ENCODE assay signal across 1 fruit fly cellular context in genomic region chr2L:6797408-6797807, dm6.
TF ChIP-seq lines count a peak whose summit lies in the region.

No protein-coding gene starts in this region.

TF ChIP-seq in whole organism, embryonic, 481 proteins besides CTCF, POLR2A, EP300 and RAD21 (continued from another document and continues in another):
- TF ChIP-seq CG17612 (GFP tag; IDR thresholded peaks at IDR 0.05; lab: Robert Waterston, UW): peak; percentile 30; the same call in 1 of the 2 replicates
- peak; percentile 30 for TF ChIP-seq CG12391 (tag; optimal IDR thresholded peaks at IDR 0.05; lab: Kevin White, UChicago)
- no peak for TF ChIP-seq tap (tag; optimal IDR thresholded peaks at IDR 0.05; lab: Kevin White, UChicago)
- no peak for TF ChIP-seq Nf-YB (GFP tag; optimal IDR thresholded peaks at IDR 0.05; lab: Kevin White, UChicago)
- no peak for TF ChIP-seq CG8359 (GFP tag; optimal IDR thresholded peaks at IDR 0.05; lab: Kevin White, UChicago; ENCODE audit: borderline replicate concordance)
- no peak for TF ChIP-seq Ets65A (GFP tag; lab: Kevin White, UChicago)
- no peak for TF ChIP-seq gcm (GFP tag; optimal IDR thresholded peaks at IDR 0.05; lab: Kevin White, UChicago)
- no peak for TF ChIP-seq Kr (GFP tag; optimal IDR thresholded peaks at IDR 0.05; lab: Kevin White, UChicago)
- TF ChIP-seq E2f2 (GFP tag; IDR thresholded peaks at IDR 0.05; lab: Robert Waterston, UW): peak; percentile 96
- peak; percentile 67 for TF ChIP-seq HmgZ (tag; optimal IDR thresholded peaks at IDR 0.05; lab: Kevin White, UChicago)
- TF ChIP-seq maf-S (GFP tag; optimal IDR thresholded peaks at IDR 0.05; lab: Kevin White, UChicago): peak; percentile 40
- peak; percentile 43; the same call in 1 of the 2 replicates for TF ChIP-seq bbx (GFP tag; IDR thresholded peaks at IDR 0.05; lab: Robert Waterston, UW; ENCODE audit: partially characterized antibody)
- peak; percentile 19 for TF ChIP-seq Meics (GFP tag; optimal IDR thresholded peaks at IDR 0.05; lab: Kevin White, UChicago)
- TF ChIP-seq CG17568 (GFP tag; optimal IDR thresholded peaks at IDR 0.05; lab: Kevin White, UChicago): peak; percentile 1
- peak; percentile 27 for TF ChIP-seq mam (GFP tag; optimal IDR thresholded peaks at IDR 0.05; lab: Kevin White, UChicago)
- TF ChIP-seq Max (GFP tag; optimal IDR thresholded peaks at IDR 0.05; lab: Kevin White, UChicago): peak; percentile 27
- peak; percentile 47 for TF ChIP-seq CG11247 (GFP tag; IDR thresholded peaks at IDR 0.05; lab: Robert Waterston, UW)
- no peak for TF ChIP-seq BtbVII (GFP tag; optimal IDR thresholded peaks at IDR 0.05; lab: Kevin White, UChicago)
- TF ChIP-seq CG8765 (GFP tag; IDR thresholded peaks at IDR 0.05; lab: Robert Waterston, UW): no peak
- TF ChIP-seq Ets97D (GFP tag; optimal IDR thresholded peaks at IDR 0.05; lab: Kevin White, UChicago): peak; percentile 50
- no peak for TF ChIP-seq sd (tag; optimal IDR thresholded peaks at IDR 0.05; lab: Kevin White, UChicago)
- no peak for TF ChIP-seq CG15269 (tag; optimal IDR thresholded peaks at IDR 0.05; lab: Kevin White, UChicago)
- no peak for TF ChIP-seq Atf-2 (GFP tag; optimal IDR thresholded peaks at IDR 0.05; lab: Kevin White, UChicago)
- no peak for TF ChIP-seq Fer2 (tag; optimal IDR thresholded peaks at IDR 0.05; lab: Kevin White, UChicago)
- TF ChIP-seq CG10565 (GFP tag; optimal IDR thresholded peaks at IDR 0.05; lab: Kevin White, UChicago): no peak
- TF ChIP-seq CG30020 (tag; optimal IDR thresholded peaks at IDR 0.05; lab: Kevin White, UChicago): no peak
- TF ChIP-seq Camta (GFP tag; optimal IDR thresholded peaks at IDR 0.05; lab: Kevin White, UChicago): peak; percentile 27
- TF ChIP-seq CoRest (tag; optimal IDR thresholded peaks at IDR 0.05; lab: Kevin White, UChicago): peak; percentile 65
- TF ChIP-seq prd (optimal IDR thresholded peaks at IDR 0.05; lab: Kevin White, UChicago): no peak
- TF ChIP-seq prd (GFP tag; IDR thresholded peaks at IDR 0.05; lab: Robert Waterston, UW): peak; percentile 35; the same call in 1 of the 3 replicates
- peak; percentile 66 for TF ChIP-seq trem (tag; optimal IDR thresholded peaks at IDR 0.05; lab: Kevin White, UChicago)
- no peak for TF ChIP-seq CG11093 (GFP tag; IDR thresholded peaks at IDR 0.05; lab: Robert Waterston, UW)
- TF ChIP-seq nmo (GFP tag; optimal IDR thresholded peaks at IDR 0.05; lab: Kevin White, UChicago): peak; percentile 63
- TF ChIP-seq pzg (GFP tag; optimal IDR thresholded peaks at IDR 0.05; lab: Kevin White, UChicago): peak; percentile 64
- no peak for TF ChIP-seq Usf (GFP tag; optimal IDR thresholded peaks at IDR 0.05; lab: Kevin White, UChicago)
- TF ChIP-seq MBD-R2 (GFP tag; IDR thresholded peaks at IDR 0.05; lab: Robert Waterston, UW): 0 out of 2 replicates have a peak, but pooled peaks have one; percentile 7
- TF ChIP-seq CG18764 (GFP tag; optimal IDR thresholded peaks at IDR 0.05; lab: Kevin White, UChicago): peak; percentile 19
- TF ChIP-seq HLH54F (GFP tag; optimal IDR thresholded peaks at IDR 0.05; lab: Kevin White, UChicago): peak; percentile 9
- no peak for TF ChIP-seq CG7372 (GFP tag; IDR thresholded peaks at IDR 0.05; lab: Robert Waterston, UW)
- TF ChIP-seq sob (GFP tag; IDR thresholded peaks at IDR 0.05; lab: Robert Waterston, UW): peak; percentile 52; the same call in 1 of the 2 replicates
- peak; percentile 43 for TF ChIP-seq disco-r (GFP tag; optimal IDR thresholded peaks at IDR 0.05; lab: Kevin White, UChicago)
- peak; percentile 43 for TF ChIP-seq CG4424 (GFP tag; optimal IDR thresholded peaks at IDR 0.05; lab: Kevin White, UChicago)
- TF ChIP-seq repo (GFP tag; optimal IDR thresholded peaks at IDR 0.05; lab: Kevin White, UChicago): no peak
- TF ChIP-seq Rfx (GFP tag; IDR thresholded peaks at IDR 0.05; lab: Robert Waterston, UW): peak; percentile 69
- TF ChIP-seq Neu2 (GFP tag; optimal IDR thresholded peaks at IDR 0.05; lab: Kevin White, UChicago; ENCODE audit: borderline replicate concordance): no peak
- peak; percentile 47 for TF ChIP-seq NC2β (GFP tag; optimal IDR thresholded peaks at IDR 0.05; lab: Kevin White, UChicago)
- no peak for TF ChIP-seq dan (GFP tag; IDR thresholded peaks at IDR 0.05; lab: Robert Waterston, UW)
- TF ChIP-seq ttk (GFP tag; IDR thresholded peaks at IDR 0.05; lab: Robert Waterston, UW): no peak
- peak; percentile 67; the same call in 1 of the 3 replicates for TF ChIP-seq Opbp (GFP tag; IDR thresholded peaks at IDR 0.05; lab: Robert Waterston, UW; ENCODE audit: partially characterized antibody)
- 0 out of 3 replicates have a peak, but pooled peaks have one; percentile 15 for TF ChIP-seq row (GFP tag; IDR thresholded peaks at IDR 0.05; lab: Robert Waterston, UW)
- peak; percentile 41; the same call in 1 of the 3 replicates for TF ChIP-seq CG16813 (GFP tag; IDR thresholded peaks at IDR 0.05; lab: Robert Waterston, UW; ENCODE audit: partially characterized antibody)
- peak; percentile 56 for TF ChIP-seq CG14710 (tag; optimal IDR thresholded peaks at IDR 0.05; lab: Kevin White, UChicago)
- no peak for TF ChIP-seq nerfin-1 (tag; optimal IDR thresholded peaks at IDR 0.05; lab: Kevin White, UChicago)
- peak; percentile 47 for TF ChIP-seq Sox102F (GFP tag; optimal IDR thresholded peaks at IDR 0.05; lab: Kevin White, UChicago)
- TF ChIP-seq Sry-δ (GFP tag; optimal IDR thresholded peaks at IDR 0.05; lab: Kevin White, UChicago): peak; percentile 53
- no peak for TF ChIP-seq CG14860 (GFP tag; IDR thresholded peaks at IDR 0.05; lab: Robert Waterston, UW; ENCODE audit: partially characterized antibody)
- peak; percentile 20; the same call in 1 of the 2 replicates for TF ChIP-seq CG10366 (GFP tag; IDR thresholded peaks at IDR 0.05; lab: Robert Waterston, UW)
- TF ChIP-seq Scr (GFP tag; IDR thresholded peaks at IDR 0.05; lab: Robert Waterston, UW; ENCODE audit: partially characterized antibody): peak; percentile 41; the same call in 1 of the 2 replicates
- TF ChIP-seq Mad (GFP tag; optimal IDR thresholded peaks at IDR 0.05; lab: Kevin White, UChicago): peak; percentile 39
- TF ChIP-seq amos (GFP tag; IDR thresholded peaks at IDR 0.05; lab: Robert Waterston, UW; ENCODE audit: partially characterized antibody): peak; percentile 60; the same call in 1 of the 2 replicates
- no peak for TF ChIP-seq CG17186 (GFP tag; optimal IDR thresholded peaks at IDR 0.05; lab: Kevin White, UChicago)
- peak; percentile 92 for TF ChIP-seq CG11560 (tag; IDR thresholded peaks at IDR 0.05; lab: Robert Waterston, UW)
- no peak; the same call in 2 of the 3 replicates for TF ChIP-seq B-H1 (GFP tag; IDR thresholded peaks at IDR 0.05; lab: Robert Waterston, UW)
- TF ChIP-seq insv (GFP tag; optimal IDR thresholded peaks at IDR 0.05; lab: Kevin White, UChicago): peak in 1 of 2 experiments; percentile 51
- peak; percentile 49 for TF ChIP-seq sug (tag; optimal IDR thresholded peaks at IDR 0.05; lab: Kevin White, UChicago)
- TF ChIP-seq CG1529 (GFP tag; optimal IDR thresholded peaks at IDR 0.05; lab: Kevin White, UChicago): no peak
- TF ChIP-seq ato (GFP tag; IDR thresholded peaks at IDR 0.05; lab: Robert Waterston, UW; ENCODE audit: partially characterized antibody): peak; percentile 61; the same call in 1 of the 2 replicates
- TF ChIP-seq CG9797 (GFP tag; optimal IDR thresholded peaks at IDR 0.05; lab: Kevin White, UChicago): peak; percentile 26
- peak; percentile 87 for TF ChIP-seq Dref (GFP tag; IDR thresholded peaks at IDR 0.05; lab: Robert Waterston, UW)
- TF ChIP-seq GATAe (GFP tag; conservative IDR thresholded peaks at IDR 0.05; lab: Robert Waterston, UW): no peak
- TF ChIP-seq CG6175 (GFP tag; IDR thresholded peaks at IDR 0.05; lab: Robert Waterston, UW): no peak
- TF ChIP-seq CG3847 (GFP tag; IDR thresholded peaks at IDR 0.05; lab: Robert Waterston, UW): peak; percentile 55
- TF ChIP-seq CG1792 (GFP tag; optimal IDR thresholded peaks at IDR 0.05; lab: Kevin White, UChicago): no peak
- TF ChIP-seq vfl (GFP tag; optimal IDR thresholded peaks at IDR 0.05; lab: Kevin White, UChicago): no peak
- peak; percentile 61 for TF ChIP-seq CG9932 (GFP tag; IDR thresholded peaks at IDR 0.05; lab: Robert Waterston, UW)
- no peak for TF ChIP-seq gsb (GFP tag; IDR thresholded peaks at IDR 0.05; lab: Robert Waterston, UW)
- peak; percentile 44 for TF ChIP-seq CG9817 (tag; optimal IDR thresholded peaks at IDR 0.05; lab: Kevin White, UChicago)
- TF ChIP-seq grn (GFP tag; optimal IDR thresholded peaks at IDR 0.05; lab: Kevin White, UChicago): no peak
- TF ChIP-seq CG12236 (GFP tag; optimal IDR thresholded peaks at IDR 0.05; lab: Kevin White, UChicago): no peak
- no peak for TF ChIP-seq CG8478 (optimal IDR thresholded peaks at IDR 0.05; lab: Kevin White, UChicago)
- no peak for TF ChIP-seq sim (GFP tag; IDR thresholded peaks at IDR 0.05; lab: Robert Waterston, UW)
- peak; percentile 22; the same call in 1 of the 3 replicates for TF ChIP-seq Aef1 (GFP tag; IDR thresholded peaks at IDR 0.05; lab: Robert Waterston, UW)
- no peak for TF ChIP-seq org-1 (GFP tag; optimal IDR thresholded peaks at IDR 0.05; lab: Kevin White, UChicago)
- TF ChIP-seq caup (GFP tag; optimal IDR thresholded peaks at IDR 0.05; lab: Kevin White, UChicago; ENCODE audit: severe bottlenecking): peak; percentile 25
- peak in 1 of 2 experiments; percentile 68 for TF ChIP-seq chif (GFP tag; optimal IDR thresholded peaks at IDR 0.05; lab: Kevin White, UChicago)
- TF ChIP-seq ase (GFP tag; IDR thresholded peaks at IDR 0.05; lab: Robert Waterston, UW): peak; percentile 52; the same call in 1 of the 3 replicates
- TF ChIP-seq Dbx (GFP tag; IDR thresholded peaks at IDR 0.05; lab: Robert Waterston, UW): peak; percentile 55; the same call in 1 of the 3 replicates
- peak; percentile 52 for TF ChIP-seq cad (GFP tag; optimal IDR thresholded peaks at IDR 0.05; lab: Kevin White, UChicago)
- TF ChIP-seq z (GFP tag; IDR thresholded peaks at IDR 0.05; lab: Robert Waterston, UW): no peak
- peak; percentile 36 for TF ChIP-seq gem (tag; optimal IDR thresholded peaks at IDR 0.05; lab: Kevin White, UChicago)
- no peak for TF ChIP-seq CG34376 (GFP tag; optimal IDR thresholded peaks at IDR 0.05; lab: Kevin White, UChicago)
- TF ChIP-seq unpg (GFP tag; optimal IDR thresholded peaks at IDR 0.05; lab: Kevin White, UChicago): peak; percentile 9
- no peak for TF ChIP-seq Eip74EF (GFP tag; optimal IDR thresholded peaks at IDR 0.05; lab: Kevin White, UChicago)
- peak; percentile 50 for TF ChIP-seq CG4360 (GFP tag; IDR thresholded peaks at IDR 0.05; lab: Robert Waterston, UW)
- no peak for TF ChIP-seq CG5953 (GFP tag; IDR thresholded peaks at IDR 0.05; lab: Robert Waterston, UW)
- no peak for TF ChIP-seq kni (GFP tag; optimal IDR thresholded peaks at IDR 0.05; lab: Kevin White, UChicago)
- TF ChIP-seq br (optimal IDR thresholded peaks at IDR 0.05; lab: Kevin White, UChicago): no peak
- peak; percentile 30 for TF ChIP-seq bab2 (GFP tag; optimal IDR thresholded peaks at IDR 0.05; lab: Kevin White, UChicago)
- peak; percentile 23 for TF ChIP-seq Abd-B (GFP tag; optimal IDR thresholded peaks at IDR 0.05; lab: Kevin White, UChicago)
- TF ChIP-seq stc (GFP tag; IDR thresholded peaks at IDR 0.05; lab: Robert Waterston, UW): no peak
- no peak for TF ChIP-seq CG18599 (GFP tag; optimal IDR thresholded peaks at IDR 0.05; lab: Kevin White, UChicago)
- peak; percentile 51 to 52 for TF ChIP-seq dpn (GFP tag; optimal IDR thresholded peaks at IDR 0.05; lab: Kevin White, UChicago)
- no peak for TF ChIP-seq jigr1 (GFP tag; IDR thresholded peaks at IDR 0.05; lab: Robert Waterston, UW)
- TF ChIP-seq Lim3 (GFP tag; IDR thresholded peaks at IDR 0.05; lab: Robert Waterston, UW): no peak
- peak; percentile 71 for TF ChIP-seq CG15514 (GFP tag; optimal IDR thresholded peaks at IDR 0.05; lab: Kevin White, UChicago)
- no peak for TF ChIP-seq usp (GFP tag; optimal IDR thresholded peaks at IDR 0.05; lab: Kevin White, UChicago)
- no peak for TF ChIP-seq HLH4C (GFP tag; IDR thresholded peaks at IDR 0.05; lab: Robert Waterston, UW; ENCODE audit: partially characterized antibody)
- TF ChIP-seq fd64A (GFP tag; optimal IDR thresholded peaks at IDR 0.05; lab: Kevin White, UChicago): no peak
- no peak for TF ChIP-seq luna (GFP tag; optimal IDR thresholded peaks at IDR 0.05; lab: Kevin White, UChicago)
- TF ChIP-seq Mes4 (GFP tag; optimal IDR thresholded peaks at IDR 0.05; lab: Kevin White, UChicago): no peak
- TF ChIP-seq PHDP (tag; optimal IDR thresholded peaks at IDR 0.05; lab: Kevin White, UChicago): peak; percentile 27
- no peak for TF ChIP-seq CG13123 (GFP tag; optimal IDR thresholded peaks at IDR 0.05; lab: Kevin White, UChicago)
- TF ChIP-seq CG7745 (tag; optimal IDR thresholded peaks at IDR 0.05; lab: Kevin White, UChicago): no peak
- peak; percentile 23 for TF ChIP-seq chn (GFP tag; optimal IDR thresholded peaks at IDR 0.05; lab: Kevin White, UChicago)
- no peak for TF ChIP-seq CG8924 (tag; optimal IDR thresholded peaks at IDR 0.05; lab: Kevin White, UChicago)
- TF ChIP-seq CG14014 (GFP tag; IDR thresholded peaks at IDR 0.05; lab: Robert Waterston, UW): 0 out of 2 replicates have a peak, but pooled peaks have one; percentile 21
- no peak for TF ChIP-seq CG8388 (GFP tag; optimal IDR thresholded peaks at IDR 0.05; lab: Kevin White, UChicago)
- TF ChIP-seq CG6813 (GFP tag; optimal IDR thresholded peaks at IDR 0.05; lab: Kevin White, UChicago): no peak
- 0 out of 3 replicates have a peak, but pooled peaks have one; percentile 34 for TF ChIP-seq Doc3 (GFP tag; IDR thresholded peaks at IDR 0.05; lab: Robert Waterston, UW; ENCODE audit: partially characterized antibody)
- TF ChIP-seq rib (GFP tag; IDR thresholded peaks at IDR 0.05; lab: Robert Waterston, UW): no peak
- TF ChIP-seq D (optimal IDR thresholded peaks at IDR 0.05; lab: Kevin White, UChicago): no peak
- TF ChIP-seq D (GFP tag; optimal IDR thresholded peaks at IDR 0.05; lab: Kevin White, UChicago): no peak
- TF ChIP-seq CG17361 (GFP tag; IDR thresholded peaks at IDR 0.05; lab: Robert Waterston, UW): peak; percentile 37; the same call in 1 of the 3 replicates
- no peak for TF ChIP-seq TFAM (GFP tag; optimal IDR thresholded peaks at IDR 0.05; lab: Kevin White, UChicago)
- no peak for TF ChIP-seq Hey (tag; optimal IDR thresholded peaks at IDR 0.05; lab: Kevin White, UChicago)
- TF ChIP-seq Dll (GFP tag; IDR thresholded peaks at IDR 0.05; lab: Robert Waterston, UW; ENCODE audit: partially characterized antibody): 0 out of 4 replicates have a peak, but pooled peaks have one; percentile 33
- TF ChIP-seq CG4730 (GFP tag; IDR thresholded peaks at IDR 0.05; lab: Robert Waterston, UW): no peak
- TF ChIP-seq CG1647 (GFP tag; optimal IDR thresholded peaks at IDR 0.05; lab: Kevin White, UChicago): peak; percentile 36
- TF ChIP-seq chinmo (GFP tag; IDR thresholded peaks at IDR 0.05; lab: Robert Waterston, UW; ENCODE audit: partially characterized antibody): peak; percentile 70; the same call in 2 of the 4 replicates
